Fruit fly (Drosophila melanogaster) whole organism, embryonic: ENCODE measurements around the gene rho-5.

Experiments
- Abd-B ChIP-seq: fragments of 200-800 bp; sonication (Bioruptor generic); optimal IDR thresholded peaks from 2 replicates; lab custom pipeline; 2018; ENCODE audit warnings: missing biosample characterization, mild to moderate bottlenecking, missing genetic modification characterization, moderate library complexity
- BEAF-32 ChIP-seq: fragments of 200-800 bp; sonication (Bioruptor generic); optimal IDR thresholded peaks from 3 replicates; lab custom pipeline; 2017; ENCODE audit warnings: missing biosample characterization, missing genetic modification characterization, mild to moderate bottlenecking, moderate library complexity, missing genetic modification reagents
- CG10147 ChIP-seq: fragments of 200-800 bp; sonication (Bioruptor generic); optimal IDR thresholded peaks from 2 replicates; lab custom pipeline; 2019; ENCODE audit warnings: missing biosample characterization, mild to moderate bottlenecking, missing genetic modification characterization, moderate library complexity
- CG12155 ChIP-seq: fragments of 200-800 bp; sonication (Bioruptor generic); optimal IDR thresholded peaks from 3 replicates; lab custom pipeline; 2016; ENCODE audit warnings: missing biosample characterization, missing genetic modification characterization
- CG13296 ChIP-seq: fragments of 200-800 bp; sonication (Bioruptor generic); optimal IDR thresholded peaks from 3 replicates; lab custom pipeline; 2018; ENCODE audit warnings: missing biosample characterization, mild to moderate bottlenecking, missing genetic modification characterization
- CG13424 ChIP-seq: fragments of 200-800 bp; sonication (Bioruptor generic); optimal IDR thresholded peaks from 2 replicates; lab custom pipeline; 2019; ENCODE audit warnings: missing biosample characterization, mild to moderate bottlenecking, missing genetic modification characterization, moderate library complexity
- CG13624 ChIP-seq: fragments of 200-800 bp; sonication (Bioruptor generic); optimal IDR thresholded peaks from 2 replicates; lab custom pipeline; 2016; ENCODE audit warnings: missing biosample characterization, missing genetic modification characterization
- CG15479 ChIP-seq: fragments of 200-800 bp; sonication (Bioruptor generic); optimal IDR thresholded peaks from 3 replicates; lab custom pipeline; 2019; ENCODE audit warnings: missing biosample characterization, mild to moderate bottlenecking, missing genetic modification characterization, moderate library complexity
- CG2120 ChIP-seq: fragments of 200-800 bp; sonication (Bioruptor generic); optimal IDR thresholded peaks from 3 replicates; lab custom pipeline; 2016; ENCODE audit warnings: missing biosample characterization, missing genetic modification characterization
- CG2202 ChIP-seq: fragments of 200-800 bp; sonication (Bioruptor generic); optimal IDR thresholded peaks from 2 replicates; lab custom pipeline; 2018; ENCODE audit warnings: missing biosample characterization, mild to moderate bottlenecking, missing genetic modification characterization
- CG2678 ChIP-seq: fragments of 200-800 bp; sonication (Bioruptor generic); optimal IDR thresholded peaks from 3 replicates; lab custom pipeline; 2019; ENCODE audit warnings: missing biosample characterization, mild to moderate bottlenecking, missing genetic modification characterization, moderate library complexity
- CG30403 ChIP-seq: fragments of 200-800 bp; sonication (Bioruptor generic); optimal IDR thresholded peaks from 3 replicates; lab custom pipeline; 2016; ENCODE audit warnings: missing biosample characterization, missing genetic modification characterization
- CG33213 ChIP-seq: fragments of 200-800 bp; sonication (Bioruptor generic); optimal IDR thresholded peaks from 3 replicates; lab custom pipeline; 2016; ENCODE audit warnings: missing biosample characterization, missing genetic modification characterization
- CG34224 ChIP-seq: fragments of 200-800 bp; sonication (Bioruptor generic); IDR thresholded peaks from 3 replicates; pipeline ENCODE4 v1.3.6; 2022; ENCODE audit warnings: missing biosample characterization, missing genetic modification characterization; ENCODE audit not compliant: partially characterized antibody
- CG4617 ChIP-seq: fragments of 200-800 bp; sonication (Bioruptor generic); optimal IDR thresholded peaks from 3 replicates; lab custom pipeline; 2016; ENCODE audit warnings: missing biosample characterization, missing genetic modification characterization, borderline replicate concordance
- CG4707 ChIP-seq: fragments of 200-800 bp; sonication (Bioruptor generic); optimal IDR thresholded peaks from 2 replicates; lab custom pipeline; 2018; ENCODE audit warnings: missing biosample characterization, mild to moderate bottlenecking, missing genetic modification characterization, moderate library complexity
- CG4820 ChIP-seq: fragments of 200-800 bp; sonication (Bioruptor generic); optimal IDR thresholded peaks from 3 replicates; lab custom pipeline; 2016; ENCODE audit warnings: missing biosample characterization, missing genetic modification characterization
- CG5180 ChIP-seq: fragments of 200-800 bp; sonication (Bioruptor generic); optimal IDR thresholded peaks from 3 replicates; lab custom pipeline; 2017; ENCODE audit warnings: missing biosample characterization, missing genetic modification characterization, mild to moderate bottlenecking, moderate library complexity, missing genetic modification reagents
- CG7745 ChIP-seq: fragments of 200-800 bp; sonication (Bioruptor generic); optimal IDR thresholded peaks from 2 replicates; lab custom pipeline; 2018; ENCODE audit warnings: missing biosample characterization, mild to moderate bottlenecking, missing genetic modification characterization, moderate library complexity
- CG8281 ChIP-seq: fragments of 200-800 bp; sonication (Bioruptor generic); optimal IDR thresholded peaks from 2 replicates; lab custom pipeline; 2018; ENCODE audit warnings: missing biosample characterization, mild to moderate bottlenecking, missing genetic modification characterization, moderate library complexity
- Camta ChIP-seq: fragments of 200-800 bp; sonication (Bioruptor generic); optimal IDR thresholded peaks from 2 replicates; lab custom pipeline; 2016; ENCODE audit warnings: missing biosample characterization, missing genetic modification characterization
- CoRest ChIP-seq: fragments of 200-800 bp; sonication (Bioruptor generic); optimal IDR thresholded peaks from 3 replicates; lab custom pipeline; 2018; ENCODE audit warnings: missing biosample characterization, mild to moderate bottlenecking, missing genetic modification characterization, moderate library complexity
- Doc3 ChIP-seq: fragments of 200-800 bp; sonication (Bioruptor generic); IDR thresholded peaks from 3 replicates; pipeline ENCODE4 v1.3.6; 2022; ENCODE audit warnings: missing biosample characterization, missing genetic modification characterization; ENCODE audit not compliant: partially characterized antibody
- H15 ChIP-seq: fragments of 200-800 bp; sonication (Bioruptor generic); IDR thresholded peaks from 3 replicates; pipeline ENCODE4 v1.3.6; 2022; ENCODE audit warnings: missing biosample characterization, missing genetic modification characterization
- Hand ChIP-seq: fragments of 200-800 bp; sonication (Bioruptor generic); optimal IDR thresholded peaks from 2 replicates; lab custom pipeline; 2017; ENCODE audit warnings: mild to moderate bottlenecking, missing biosample characterization, missing genetic modification reagents, missing genetic modification characterization
- Kr ChIP-seq: fragments of 200-800 bp; sonication (Bioruptor generic); optimal IDR thresholded peaks from 2 replicates; lab custom pipeline; 2017; ENCODE audit warnings: missing biosample characterization, mild to moderate bottlenecking, missing genetic modification characterization
- MBD-R2 ChIP-seq: fragments of 200-800 bp; sonication (Bioruptor generic); IDR thresholded peaks from 2 replicates; pipeline ENCODE4 v1.3.6; 2022; ENCODE audit warnings: missing biosample characterization, missing genetic modification characterization
- Myb ChIP-seq: fragments of 200-800 bp; sonication (Bioruptor generic); optimal IDR thresholded peaks from 2 replicates; lab custom pipeline; 2016; ENCODE audit warnings: missing biosample characterization, missing genetic modification characterization
- Nf-YC ChIP-seq: fragments of 200-800 bp; optimal IDR thresholded peaks from 3 replicates; lab custom pipeline; 2019; ENCODE audit warnings: missing biosample characterization, mild to moderate bottlenecking, missing genetic modification characterization, moderate library complexity
- Oli ChIP-seq: fragments of 200-800 bp; sonication (Bioruptor generic); optimal IDR thresholded peaks from 2 replicates; lab custom pipeline; 2018; ENCODE audit warnings: missing biosample characterization, mild to moderate bottlenecking, missing genetic modification characterization, moderate library complexity
- crp ChIP-seq, 2 experiments: fragments of 200-800 bp; sonication (Bioruptor generic); optimal IDR thresholded peaks; 2 replicates in 1 of 2; 3 replicates in 1 of 2; lab custom pipeline; 2017; ENCODE audit warnings: missing biosample characterization in 2 of 2, missing genetic modification characterization in 2 of 2, mild to moderate bottlenecking in 1 of 2, moderate library complexity in 1 of 2
- eve ChIP-seq, 2 experiments: fragments of >200 bp; optimal IDR thresholded peaks; 2 replicates each; lab custom pipeline; 2017; ENCODE audit warnings: missing biosample characterization in 2 of 2, missing genetic modification characterization in 2 of 2
- fru ChIP-seq: fragments of >200 bp; optimal IDR thresholded peaks from 2 replicates; lab custom pipeline; 2017
- gro ChIP-seq: fragments of 200-800 bp; sonication (Bioruptor generic); optimal IDR thresholded peaks from 2 replicates; lab custom pipeline; 2016; ENCODE audit warnings: missing biosample characterization, missing genetic modification characterization
- inv ChIP-seq: fragments of 200-800 bp; sonication (Bioruptor generic); IDR thresholded peaks from 2 replicates; pipeline ENCODE4 v1.3.6; 2022; ENCODE audit warnings: missing biosample characterization, missing genetic modification characterization; ENCODE audit not compliant: partially characterized antibody
- kah ChIP-seq: fragments of 200-800 bp; sonication (Bioruptor generic); optimal IDR thresholded peaks from 2 replicates; lab custom pipeline; 2018; ENCODE audit warnings: missing biosample characterization, mild to moderate bottlenecking, missing genetic modification characterization
- lbe ChIP-seq: fragments of 200-800 bp; sonication (Bioruptor generic); optimal IDR thresholded peaks from 2 replicates; lab custom pipeline; 2016; ENCODE audit warnings: missing biosample characterization, mild to moderate bottlenecking, missing genetic modification characterization
- mld ChIP-seq: fragments of 200-800 bp; sonication (Bioruptor generic); IDR thresholded peaks from 3 replicates; pipeline ENCODE4 v1.3.6; 2022; ENCODE audit warnings: missing biosample characterization, missing genetic modification characterization; ENCODE audit not compliant: partially characterized antibody
- nerfin-1 ChIP-seq: fragments of 200-800 bp; sonication (Bioruptor generic); optimal IDR thresholded peaks from 3 replicates; lab custom pipeline; 2019; ENCODE audit warnings: missing biosample characterization, mild to moderate bottlenecking, missing genetic modification characterization, moderate library complexity
- nerfin-2 ChIP-seq: fragments of 200-800 bp; sonication (Bioruptor generic); IDR thresholded peaks from 2 replicates; pipeline ENCODE4 v1.3.6; 2022; ENCODE audit warnings: missing biosample characterization, missing genetic modification characterization; ENCODE audit not compliant: partially characterized antibody
- pb ChIP-seq: fragments of 200-800 bp; sonication (Bioruptor generic); optimal IDR thresholded peaks from 3 replicates; lab custom pipeline; 2016; ENCODE audit warnings: missing biosample characterization, missing genetic modification characterization
- pho ChIP-seq: fragments of 200-800 bp; sonication (Bioruptor generic); optimal IDR thresholded peaks from 2 replicates; lab custom pipeline; 2016; ENCODE audit warnings: missing biosample characterization, missing genetic modification characterization
- slbo ChIP-seq: fragments of 200-800 bp; sonication (Bioruptor generic); IDR thresholded peaks from 2 replicates; pipeline ENCODE4 v1.3.6; 2022; ENCODE audit warnings: missing biosample characterization, missing genetic modification characterization
- slou ChIP-seq: fragments of 200-800 bp; sonication (Bioruptor generic); optimal IDR thresholded peaks from 3 replicates; lab custom pipeline; 2016; ENCODE audit warnings: missing biosample characterization, missing genetic modification characterization
- stwl ChIP-seq: fragments of 200-800 bp; sonication (Bioruptor generic); optimal IDR thresholded peaks from 3 replicates; lab custom pipeline; 2018; ENCODE audit warnings: missing biosample characterization, mild to moderate bottlenecking, missing genetic modification characterization, moderate library complexity
- tna ChIP-seq: fragments of 200-800 bp; sonication (Bioruptor generic); IDR thresholded peaks from 2 replicates; pipeline ENCODE4 v1.3.6; 2022; ENCODE audit warnings: missing biosample characterization, missing genetic modification characterization; ENCODE audit not compliant: partially characterized antibody
- wdn ChIP-seq: fragments of 200-800 bp; sonication (Bioruptor generic); IDR thresholded peaks from 2 replicates; pipeline ENCODE4 v1.3.6; 2022; ENCODE audit warnings: missing biosample characterization, missing genetic modification characterization
- wek ChIP-seq: fragments of 200-800 bp; sonication (Bioruptor generic); optimal IDR thresholded peaks from 3 replicates; lab custom pipeline; 2018; ENCODE audit warnings: missing biosample characterization, mild to moderate bottlenecking, missing genetic modification characterization, moderate library complexity
- zen ChIP-seq: fragments of 200-800 bp; sonication (Bioruptor generic); optimal IDR thresholded peaks from 3 replicates; lab custom pipeline; 2018; ENCODE audit warnings: missing biosample characterization, mild to moderate bottlenecking, missing genetic modification characterization, moderate library complexity

The rho-5 gene

dm6 chr2L:10362408-10363067 lies 11.2 kb downstream of the rho-5 start, which contains the start of the genes Cand1 and pim (continued):
- TF ChIP-seq Nf-YC (tag; lab: Kevin White, UChicago): peak; percentile 65
- TF ChIP-seq pho: no peak
- no peak for TF ChIP-seq CG4820 (GFP tag; lab: Kevin White, UChicago)
- TF ChIP-seq gro (GFP tag; lab: Kevin White, UChicago): no peak
- TF ChIP-seq tna (GFP tag; lab: Robert Waterston, UW): no peak
- TF ChIP-seq pb (GFP tag; lab: Kevin White, UChicago): no peak
- TF ChIP-seq CG2678 (tag; lab: Kevin White, UChicago): no peak
- peak; percentile 36 for TF ChIP-seq Abd-B (GFP tag; lab: Kevin White, UChicago)
- TF ChIP-seq CG15479 (GFP tag; lab: Kevin White, UChicago): no peak
- TF ChIP-seq wek (GFP tag; lab: Kevin White, UChicago): no peak
- TF ChIP-seq Hand (GFP tag; lab: Kevin White, UChicago): no peak
- TF ChIP-seq Doc3 (GFP tag; lab: Robert Waterston, UW): peak; percentile 64; the same call in 2 of the 3 replicates
- TF ChIP-seq CG2120 (GFP tag; lab: Kevin White, UChicago): peak; percentile 4
- TF ChIP-seq Kr (GFP tag; lab: Kevin White, UChicago): no peak
- TF ChIP-seq CG5180 (GFP tag; lab: Kevin White, UChicago): no peak
- TF ChIP-seq stwl: peak; percentile 42
- TF ChIP-seq nerfin-1 (tag; lab: Kevin White, UChicago): peak; percentile 26
- TF ChIP-seq CG2202 (tag; lab: Kevin White, UChicago): no peak
- peak; percentile 59 for TF ChIP-seq CoRest (tag; lab: Kevin White, UChicago)
- peak; percentile 3 for TF ChIP-seq CG30403 (GFP tag; lab: Kevin White, UChicago)
- TF ChIP-seq CG13424 (tag; lab: Kevin White, UChicago): peak; percentile 43
- TF ChIP-seq slbo: peak; percentile 55; the same call in 1 of the 2 replicates
- no peak for TF ChIP-seq CG8281 (tag; lab: Kevin White, UChicago)
- TF ChIP-seq Oli: no peak
- no peak for TF ChIP-seq wdn (GFP tag; lab: Robert Waterston, UW)
- TF ChIP-seq H15 (GFP tag; lab: Robert Waterston, UW): no peak
- TF ChIP-seq CG7745 (tag; lab: Kevin White, UChicago): no peak
- no peak for TF ChIP-seq CG13624 (GFP tag; lab: Kevin White, UChicago)
- no peak for TF ChIP-seq slou (GFP tag; lab: Kevin White, UChicago)
- no peak for TF ChIP-seq crp (GFP tag; optimal IDR thresholded peaks at IDR 0.05; lab: Kevin White, UChicago)
- no peak for TF ChIP-seq fru (lab: Kevin White, UChicago)
- peak; percentile 49 for TF ChIP-seq CG4617
- TF ChIP-seq CG33213: no peak
- TF ChIP-seq CG10147: peak; percentile 25
- TF ChIP-seq lbe (GFP tag; lab: Kevin White, UChicago): no peak
- TF ChIP-seq CG13296: no peak
- no peak for TF ChIP-seq kah (GFP tag; lab: Kevin White, UChicago)
- TF ChIP-seq eve (GFP tag; optimal IDR thresholded peaks at IDR 0.05; lab: Kevin White, UChicago): no peak
- TF ChIP-seq mld (GFP tag; lab: Robert Waterston, UW): no peak
- peak; percentile 41 for TF ChIP-seq zen (tag; lab: Kevin White, UChicago)
- no peak for TF ChIP-seq nerfin-2 (GFP tag; lab: Robert Waterston, UW)
- peak; percentile 23 for TF ChIP-seq CG12155
- TF ChIP-seq Myb (GFP tag; lab: Kevin White, UChicago): no peak
- TF ChIP-seq inv (GFP tag; lab: Robert Waterston, UW): peak; percentile 55
- TF ChIP-seq Camta (GFP tag; lab: Kevin White, UChicago): no peak
- TF ChIP-seq BEAF-32 (GFP tag; lab: Kevin White, UChicago): peak; percentile 77
- peak; percentile 28; the same call in 1 of the 2 replicates for TF ChIP-seq MBD-R2 (GFP tag; lab: Robert Waterston, UW)
- TF ChIP-seq CG4707 (GFP tag; lab: Kevin White, UChicago): no peak
- peak; percentile 71; the same call in 2 of the 3 replicates for TF ChIP-seq CG34224 (GFP tag; lab: Robert Waterston, UW)
